Worm (Caenorhabditis elegans) whole organism, L3 larva: ENCODE measurements around the gene ZK930.2.

Experiments
- ceh-82 ChIP-seq: fragments of 150-350 bp; optimal IDR thresholded peaks from 2 replicates; lab custom pipeline; 2014; ENCODE audit warnings: missing biosample characterization, missing genetic modification characterization
- nhr-12 ChIP-seq: fragments of 150-350 bp; optimal IDR thresholded peaks from 2 replicates; lab custom pipeline; 2014; ENCODE audit warnings: missing biosample characterization, missing genetic modification characterization
- nhr-237 ChIP-seq: fragments of 150-350 bp; optimal IDR thresholded peaks from 2 replicates; lab custom pipeline; 2014; ENCODE audit warnings: missing biosample characterization, missing genetic modification characterization
- nhr-76 ChIP-seq: fragments of 150-350 bp; sonication (generic microtip); optimal IDR thresholded peaks from 5 replicates; lab custom pipeline; 2014; ENCODE audit warnings: missing biosample characterization, missing genetic modification characterization

DNA sequence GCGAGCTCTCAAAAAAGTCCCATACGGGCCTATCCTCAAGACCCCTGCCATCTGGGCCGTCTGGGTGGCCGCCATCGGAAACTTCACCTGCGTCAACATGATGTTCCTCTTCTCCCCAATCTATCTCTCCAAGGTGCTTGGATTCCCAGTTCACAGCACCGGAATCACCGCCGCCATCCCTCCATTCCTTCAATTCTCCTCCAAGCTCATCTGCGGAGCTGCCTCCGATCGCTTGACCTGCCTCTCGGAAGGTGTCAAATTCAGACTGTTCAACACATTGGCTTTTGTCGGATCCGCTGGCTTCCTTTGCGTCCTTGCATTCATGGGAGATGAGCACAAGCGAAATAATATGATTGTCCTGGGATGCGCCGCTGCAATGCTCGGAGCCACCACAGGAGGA lies 48.2 kb downstream of the ZK930.2 start:
- TF ChIP-seq nhr-12 (tag; lab: Kevin White, UChicago) (no peak), nhr-237 (tag; lab: Kevin White, UChicago) (no peak), nhr-76 (tag; lab: Kevin White, UChicago) (no peak), ceh-82 (tag; lab: Kevin White, UChicago) (no peak)
